Worm (Caenorhabditis elegans): ENCODE measurements around the gene gcc-2.

DNA sequence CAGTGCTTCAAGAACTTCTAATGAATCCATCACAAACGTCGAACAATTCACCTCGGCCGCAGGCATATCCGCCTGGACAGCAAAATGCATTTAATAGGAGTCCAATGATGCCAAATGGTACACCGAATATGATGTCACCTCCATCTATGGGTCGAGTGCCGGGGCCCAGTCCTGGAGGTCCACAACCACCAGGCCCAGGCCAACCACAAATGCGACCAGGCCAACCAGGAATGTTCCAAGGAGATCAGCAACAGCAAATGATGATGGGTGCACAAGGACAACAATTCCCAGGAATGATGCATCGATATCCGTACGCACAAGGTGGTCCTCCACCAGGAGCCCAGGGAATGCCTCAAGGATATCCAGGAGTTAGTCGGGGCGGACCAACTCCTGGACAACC lies 5.2 kb upstream of the gcc-2 start:
- TF ChIP-seq W03F9.2 (tag; optimal IDR thresholded peaks at IDR 0.05) (no peak), him-1 (tag; optimal IDR thresholded peaks at IDR 0.05) (no peak), dao-5 (tag; optimal IDR thresholded peaks at IDR 0.05) (no peak)

Measured in whole organism, L4/young adult.